Worm (Caenorhabditis elegans) whole organism, mixed stage, embryonic: ENCODE results near the gene msp-33.
"Not testable (repeated sequence)": the region's sequence is repeated elsewhere in the genome, so short reads cannot be mapped to it uniquely, and the experiment has no call there.

ENCODE experiments used
- M03D4.4 ChIP-seq: sonication (generic microtip); optimal IDR thresholded peaks from 2 replicates; lab custom pipeline; 2017; ENCODE audit warnings: mild to moderate bottlenecking, missing genetic modification characterization, missing compliant biosample characterization
- bed-3 ChIP-seq: fragments of 200-800 bp; sonication (Bioruptor generic); optimal IDR thresholded peaks from 3 replicates; lab custom pipeline; 2018; ENCODE audit warnings: mild to moderate bottlenecking, missing genetic modification characterization, moderate library complexity, missing compliant biosample characterization
- blmp-1 ChIP-seq: fragments of 150-350 bp; optimal IDR thresholded peaks from 2 replicates; lab custom pipeline; 2014; ENCODE audit warnings: missing biosample characterization, missing genetic modification characterization
- ceh-43 ChIP-seq: fragments of 200-800 bp; sonication (Bioruptor generic); optimal IDR thresholded peaks from 2 replicates; lab custom pipeline; 2018; ENCODE audit warnings: mild to moderate bottlenecking, missing genetic modification characterization, moderate library complexity, missing compliant biosample characterization
- ceh-83 ChIP-seq: fragments of 200-800 bp; sonication (Bioruptor generic); optimal IDR thresholded peaks from 2 replicates; lab custom pipeline; 2018; ENCODE audit warnings: mild to moderate bottlenecking, missing genetic modification characterization, missing compliant biosample characterization
- ces-1 ChIP-seq: fragments of 150-350 bp; optimal IDR thresholded peaks from 2 replicates; lab custom pipeline; 2014; ENCODE audit warnings: missing biosample characterization, missing genetic modification reagents, missing genetic modification characterization
- elt-1 ChIP-seq: sonication (generic microtip); optimal IDR thresholded peaks from 2 replicates; lab custom pipeline; 2017; ENCODE audit warnings: missing genetic modification characterization, mild to moderate bottlenecking, missing compliant biosample characterization, antibody characterized with exemption, moderate library complexity, borderline replicate concordance; ENCODE audit not compliant: insufficient read depth
- elt-3 ChIP-seq: fragments of 150-350 bp; optimal IDR thresholded peaks from 2 replicates; lab custom pipeline; 2014; ENCODE audit warnings: missing biosample characterization, missing genetic modification characterization
- flh-1 ChIP-seq: fragments of 200-800 bp; sonication (Bioruptor generic); optimal IDR thresholded peaks from 2 replicates; lab custom pipeline; 2018; ENCODE audit warnings: mild to moderate bottlenecking, missing genetic modification characterization, moderate library complexity, missing compliant biosample characterization
- ham-2 ChIP-seq: fragments of 200-800 bp; sonication (Bioruptor generic); optimal IDR thresholded peaks from 2 replicates; lab custom pipeline; 2018; ENCODE audit warnings: mild to moderate bottlenecking, missing genetic modification characterization, missing compliant biosample characterization
- hlh-1 ChIP-seq: fragments of 150-350 bp; optimal IDR thresholded peaks from 2 replicates; lab custom pipeline; 2014; ENCODE audit warnings: missing biosample characterization, missing genetic modification reagents, missing genetic modification characterization
- lin-13 ChIP-seq: fragments of 150-350 bp; optimal IDR thresholded peaks from 2 replicates; lab custom pipeline; 2014; ENCODE audit warnings: missing biosample characterization, missing genetic modification characterization
- lin-32 ChIP-seq: fragments of 200-800 bp; sonication (Bioruptor generic); optimal IDR thresholded peaks from 2 replicates; lab custom pipeline; 2018; ENCODE audit warnings: mild to moderate bottlenecking, missing genetic modification characterization, missing compliant biosample characterization
- lsy-2 ChIP-seq: fragments of 150-350 bp; optimal IDR thresholded peaks from 2 replicates; lab custom pipeline; 2014; ENCODE audit warnings: missing biosample characterization, missing genetic modification characterization
- mab-5 ChIP-seq: fragments of 150-350 bp; optimal IDR thresholded peaks from 2 replicates; lab custom pipeline; 2014; ENCODE audit warnings: missing biosample characterization, missing genetic modification characterization
- mep-1 ChIP-seq: fragments of 150-350 bp; optimal IDR thresholded peaks from 2 replicates; lab custom pipeline; 2017; ENCODE audit warnings: missing biosample characterization, missing genetic modification reagents, missing genetic modification characterization, inconsistent platforms
- nhr-2 ChIP-seq: fragments of 150-350 bp; optimal IDR thresholded peaks from 2 replicates; lab custom pipeline; 2014; ENCODE audit warnings: missing biosample characterization, missing genetic modification characterization
- nhr-28 ChIP-seq: fragments of 150-350 bp; optimal IDR thresholded peaks from 2 replicates; lab custom pipeline; 2014; ENCODE audit warnings: missing biosample characterization, missing genetic modification characterization
- nhr-76 ChIP-seq: sonication (generic microtip); optimal IDR thresholded peaks from 2 replicates; lab custom pipeline; 2017; ENCODE audit warnings: missing biosample characterization, missing genetic modification characterization
- pha-4 ChIP-seq: fragments of 150-350 bp; optimal IDR thresholded peaks from 2 replicates; lab custom pipeline; 2018; ENCODE audit warnings: missing biosample characterization, missing genetic modification reagents, missing genetic modification characterization
- sem-2 ChIP-seq: fragments of 200-800 bp; sonication (Bioruptor generic); optimal IDR thresholded peaks from 2 replicates; lab custom pipeline; 2018; ENCODE audit warnings: mild to moderate bottlenecking, missing genetic modification characterization, missing compliant biosample characterization
- sptf-1 ChIP-seq: sonication (generic microtip); optimal IDR thresholded peaks from 2 replicates; lab custom pipeline; 2017; ENCODE audit warnings: mild to moderate bottlenecking, missing genetic modification characterization, moderate library complexity, missing compliant biosample characterization
- tbx-8 ChIP-seq: fragments of 200-800 bp; sonication (Bioruptor generic); optimal IDR thresholded peaks from 2 replicates; lab custom pipeline; 2018; ENCODE audit warnings: mild to moderate bottlenecking, missing genetic modification characterization, moderate library complexity, missing compliant biosample characterization
- unc-120 ChIP-seq: sonication (generic microtip); optimal IDR thresholded peaks from 2 replicates; lab custom pipeline; 2017; ENCODE audit warnings: missing genetic modification characterization, missing compliant biosample characterization; ENCODE audit not compliant: poor library complexity, severe bottlenecking
- unc-39 ChIP-seq: fragments of 150-350 bp; optimal IDR thresholded peaks from 2 replicates; lab custom pipeline; 2014; ENCODE audit warnings: missing biosample characterization, missing genetic modification characterization
- unc-62 ChIP-seq: fragments of 150-350 bp; optimal IDR thresholded peaks from 2 replicates; lab custom pipeline; 2014; ENCODE audit warnings: missing biosample characterization, missing genetic modification reagents, missing genetic modification characterization
- zip-8 ChIP-seq: fragments of 150-350 bp; optimal IDR thresholded peaks from 2 replicates; lab custom pipeline; 2014; ENCODE audit warnings: missing biosample characterization, missing genetic modification characterization
- ztf-11 ChIP-seq: fragments of 150-350 bp; optimal IDR thresholded peaks from 2 replicates; lab custom pipeline; 2014; ENCODE audit warnings: missing biosample characterization, missing genetic modification characterization

msp-33 gene

DNA sequence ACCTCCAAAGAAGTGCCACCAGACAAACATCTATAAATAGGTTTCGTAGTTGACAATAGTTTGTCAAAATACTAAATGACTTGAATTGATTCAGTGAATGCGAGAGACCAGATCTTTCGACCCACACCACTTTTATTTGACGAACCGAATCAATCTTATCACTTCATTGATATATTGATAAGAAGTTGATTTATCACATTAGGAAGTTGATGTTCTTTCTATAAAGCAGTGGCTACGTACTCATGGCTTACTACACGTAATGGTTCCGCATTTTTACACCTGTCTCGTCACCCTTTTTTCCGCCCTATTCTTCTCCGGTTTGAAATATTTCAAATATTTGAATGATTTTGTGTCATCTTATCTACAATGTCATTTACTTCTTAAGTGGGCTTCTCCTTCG is 28.1 kb upstream of the msp-33 start:
- TF ChIP-seq hlh-1 (tag; lab: Kevin White, UChicago) (no peak), tbx-8 (GFP tag; lab: Kevin White, UChicago) (no peak), mep-1 (no peak), unc-62 (GFP tag; lab: Kevin White, UChicago) (no peak), ham-2 (GFP tag; lab: Kevin White, UChicago) (no peak), sem-2 (no peak)

DNA sequence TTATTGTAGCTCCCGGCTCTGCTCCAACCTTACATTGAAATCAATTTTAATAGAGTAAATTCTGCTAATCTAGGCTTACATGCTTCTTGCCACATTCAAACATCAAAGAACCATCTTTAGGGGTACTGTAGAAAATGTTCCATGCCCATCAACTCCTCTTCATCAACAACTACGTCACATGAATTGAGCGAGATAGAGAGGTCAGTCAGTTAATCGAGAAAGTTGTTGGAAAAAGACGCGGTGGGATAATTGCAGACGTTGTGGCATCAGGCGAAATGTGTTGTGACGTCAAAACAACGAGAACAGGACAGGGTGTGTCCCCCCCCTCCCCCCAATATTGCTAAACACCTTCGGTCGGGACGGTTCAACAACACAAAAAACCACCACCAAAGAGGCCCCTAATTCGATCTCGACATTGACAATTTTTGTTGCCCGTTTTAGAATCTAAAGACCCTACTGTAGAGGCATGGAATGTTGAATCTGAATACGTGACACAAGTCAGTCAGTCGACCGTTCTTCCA is 26.1 kb upstream of the msp-33 start:
- no peak for TF ChIP-seq ztf-11 (tag; lab: Kevin White, UChicago)
- peak; percentile 64 for TF ChIP-seq nhr-2 (tag; lab: Kevin White, UChicago)
- no peak for TF ChIP-seq pha-4 (tag; lab: Kevin White, UChicago)

DNA sequence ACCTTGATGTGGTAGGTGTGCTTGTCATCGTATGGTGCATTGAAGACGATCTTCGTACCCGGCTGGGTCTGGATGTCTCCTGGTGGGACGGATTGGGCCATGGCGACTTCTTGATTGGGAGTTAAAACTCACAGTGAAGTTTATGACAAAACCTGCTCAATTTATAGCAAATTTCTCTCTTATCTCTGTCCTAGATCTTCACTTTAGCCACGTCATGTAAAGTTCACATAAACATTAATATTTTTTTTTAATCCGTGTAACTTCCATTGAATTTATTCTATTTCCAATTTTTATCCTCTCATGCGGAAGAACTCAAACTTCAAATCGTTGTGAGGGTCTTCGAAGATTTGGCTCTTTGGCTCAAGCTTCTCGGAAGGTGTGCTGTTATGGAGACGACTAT is 24.0 kb upstream of the msp-33 start, which contains the start of gene msp-31:
msp-31 (minus strand) TSS at position 101 of the 400 bp plus-strand sequence.
- TF ChIP-seq ham-2 (GFP tag; lab: Kevin White, UChicago); sptf-1 (tag; lab: Kevin White, UChicago); tbx-8 (GFP tag; lab: Kevin White, UChicago): not testable (repeated sequence)

DNA sequence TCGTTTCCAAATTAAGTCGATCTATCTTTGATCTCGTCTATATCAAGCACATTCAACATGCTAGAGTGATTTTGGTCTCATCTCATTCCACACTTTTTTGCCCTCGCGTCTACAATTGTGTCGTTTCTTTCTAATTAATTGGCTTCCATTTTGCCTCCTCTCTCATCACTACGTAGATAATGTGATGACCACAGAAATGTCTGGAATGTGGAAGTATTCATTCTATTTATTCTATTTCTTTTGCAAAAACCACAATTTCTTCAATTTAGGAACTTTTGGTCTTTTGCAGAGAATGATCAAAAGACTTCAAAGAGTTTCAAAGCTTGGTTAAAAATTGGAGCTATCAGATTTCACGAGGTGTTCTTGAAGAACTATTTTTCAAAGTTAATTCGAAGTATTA is 23.1 kb upstream of the msp-33 start:
- no peak for TF ChIP-seq hlh-1 (tag; lab: Kevin White, UChicago)
- no peak for TF ChIP-seq mab-5 (tag; lab: Kevin White, UChicago)
- no peak for TF ChIP-seq M03D4.4 (tag; lab: Kevin White, UChicago)
- no peak for TF ChIP-seq elt-1 (tag; lab: Kevin White, UChicago)

DNA sequence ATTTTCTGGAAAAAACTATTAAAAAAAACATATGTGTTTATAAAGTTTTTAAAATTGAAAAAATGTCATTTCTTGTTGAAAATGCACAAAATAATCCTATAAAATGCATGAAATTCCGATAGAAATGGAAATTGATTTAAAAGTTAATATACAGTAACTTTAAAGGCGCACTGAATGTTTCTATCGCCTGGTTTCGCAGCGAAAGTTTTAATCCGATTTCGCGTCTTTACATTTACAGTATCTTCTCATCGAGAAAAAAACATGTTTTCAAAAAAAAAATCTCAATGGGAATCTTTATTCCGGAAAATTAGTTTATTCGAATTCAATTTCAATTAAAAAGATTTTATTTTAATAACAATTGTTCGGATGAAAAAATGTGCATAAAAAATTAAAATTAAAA is 21.7 kb upstream of the msp-33 start, which contains the start of gene R05F9.11:
R05F9.11 (minus strand) TSS at position 5 of the 400 bp plus-strand sequence.
- TF ChIP-seq bed-3: no peak
- TF ChIP-seq ham-2 (GFP tag; lab: Kevin White, UChicago): no peak
- no peak for TF ChIP-seq nhr-28 (tag; lab: Kevin White, UChicago)
- no peak for TF ChIP-seq mep-1

DNA sequence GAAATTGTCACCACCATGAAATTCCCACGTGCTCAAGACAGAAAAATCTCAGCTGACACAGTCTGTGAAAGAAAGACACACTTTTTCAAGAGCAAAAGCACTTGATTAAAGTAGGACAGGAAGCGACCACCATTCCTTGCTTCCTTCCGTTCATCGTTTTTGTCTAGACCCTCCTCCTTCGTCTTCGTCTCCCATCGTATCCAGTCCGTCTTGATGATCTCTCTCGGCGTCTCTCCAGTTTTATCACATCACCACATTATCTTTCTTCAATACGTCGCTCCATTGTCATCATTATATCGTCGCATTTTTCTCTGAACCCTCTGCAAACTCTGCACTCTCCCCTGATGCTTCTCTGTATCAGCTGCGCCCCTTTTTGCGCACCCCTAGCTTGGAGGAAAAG is 15.7 kb upstream of the msp-33 start:
- TF ChIP-seq flh-1 (GFP tag; lab: Kevin White, UChicago) (no peak), nhr-2 (tag; lab: Kevin White, UChicago) (no peak), ceh-43 (GFP tag; lab: Kevin White, UChicago) (no peak), ham-2 (GFP tag; lab: Kevin White, UChicago) (peak; percentile 40), mep-1 (no peak), lin-32 (GFP tag; lab: Kevin White, UChicago) (no peak), tbx-8 (GFP tag; lab: Kevin White, UChicago) (no peak), sem-2 (no peak), blmp-1 (tag; lab: Kevin White, UChicago) (no peak), unc-62 (GFP tag; lab: Kevin White, UChicago) (peak; percentile 76), bed-3 (no peak), pha-4 (tag; lab: Kevin White, UChicago) (no peak), ces-1 (GFP tag; lab: Kevin White, UChicago) (no peak), hlh-1 (tag; lab: Kevin White, UChicago) (peak; percentile 30), unc-120 (tag; lab: Kevin White, UChicago) (peak; percentile 38)

DNA sequence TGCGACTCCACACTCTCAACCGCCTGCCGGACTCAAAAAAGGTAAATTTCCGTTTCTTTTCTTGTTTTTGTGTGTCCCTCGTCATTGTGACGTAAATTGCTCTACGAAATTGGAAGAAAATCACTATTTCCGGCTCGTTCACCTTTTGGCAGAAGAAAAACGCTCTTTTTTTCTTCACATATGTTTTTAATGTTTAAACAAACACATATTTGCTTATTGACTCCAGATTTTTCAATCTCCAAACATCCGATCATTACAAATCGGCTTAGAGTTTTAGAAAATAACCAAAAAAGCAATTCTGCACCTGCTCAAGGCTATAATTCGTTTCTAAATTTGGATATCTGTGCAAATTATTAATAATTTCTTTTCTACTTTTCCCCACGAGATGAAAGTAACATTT is 13.4 kb upstream of the msp-33 start:
- TF ChIP-seq nhr-2 (tag; lab: Kevin White, UChicago) (no peak), zip-8 (tag; lab: Kevin White, UChicago) (no peak), lsy-2 (tag; lab: Kevin White, UChicago) (no peak), nhr-28 (tag; lab: Kevin White, UChicago) (no peak), sptf-1 (tag; lab: Kevin White, UChicago) (no peak), elt-1 (tag; lab: Kevin White, UChicago) (no peak), ceh-83 (GFP tag; lab: Kevin White, UChicago) (no peak), ham-2 (GFP tag; lab: Kevin White, UChicago) (no peak), tbx-8 (GFP tag; lab: Kevin White, UChicago) (no peak), mab-5 (tag; lab: Kevin White, UChicago) (no peak), unc-39 (tag; lab: Kevin White, UChicago) (no peak), M03D4.4 (tag; lab: Kevin White, UChicago) (no peak), lin-13 (tag; lab: Kevin White, UChicago) (no peak), sem-2 (no peak), ceh-43 (GFP tag; lab: Kevin White, UChicago) (no peak), elt-3 (tag; lab: Kevin White, UChicago) (no peak), nhr-76 (no peak), unc-120 (tag; lab: Kevin White, UChicago) (no peak), bed-3 (no peak), pha-4 (tag; lab: Kevin White, UChicago) (no peak)
